Fruit fly (Drosophila melanogaster) whole organism, wandering third instar larva: ENCODE measurements around the gene CG33784.

Experiments used
- Abd-B ChIP-seq: fragments of >200 bp; optimal IDR thresholded peaks from 2 replicates; lab custom pipeline; 2017; ENCODE audit warnings: missing biosample characterization, missing genetic modification characterization
- CG32264 ChIP-seq: fragments of 200-800 bp; sonication (Bioruptor generic); optimal IDR thresholded peaks from 2 replicates; lab custom pipeline; 2016; ENCODE audit warnings: missing biosample characterization, missing genetic modification characterization
- CG9705 ChIP-seq: fragments of 200-800 bp; sonication (Bioruptor generic); optimal IDR thresholded peaks from 2 replicates; lab custom pipeline; 2018; ENCODE audit warnings: missing biosample characterization, mild to moderate bottlenecking, missing genetic modification characterization
- CrebA ChIP-seq: fragments of 200-800 bp; sonication (Bioruptor generic); optimal IDR thresholded peaks from 2 replicates; lab custom pipeline; 2016; ENCODE audit warnings: missing biosample characterization, mild to moderate bottlenecking, missing genetic modification characterization, borderline replicate concordance
- Dfd ChIP-seq: fragments of >200 bp; optimal IDR thresholded peaks from 2 replicates; lab custom pipeline; 2017; ENCODE audit warnings: missing biosample characterization, missing genetic modification characterization
- Dif ChIP-seq: fragments of 200-275, 200-300 bp; sonication (Bioruptor generic); optimal IDR thresholded peaks from 2 replicates; lab custom pipeline; 2018; ENCODE audit warnings: missing biosample characterization, missing genetic modification characterization; ENCODE audit not compliant: partially characterized antibody
- GATAd ChIP-seq: sonication (Bioruptor generic); optimal IDR thresholded peaks from 2 replicates; lab custom pipeline; 2016; ENCODE audit warnings: missing biosample characterization, missing genetic modification characterization
- HLH106 ChIP-seq: fragments of 200-800 bp; optimal IDR thresholded peaks from 3 replicates; lab custom pipeline; 2019; ENCODE audit warnings: missing biosample characterization, mild to moderate bottlenecking, missing genetic modification characterization, moderate library complexity
- Hnf4 ChIP-seq: fragments of 200-800 bp; sonication (Bioruptor generic); optimal IDR thresholded peaks from 2 replicates; lab custom pipeline; 2016; ENCODE audit warnings: missing biosample characterization, mild to moderate bottlenecking, missing genetic modification characterization
- Hr78 ChIP-seq: fragments of >200 bp; optimal IDR thresholded peaks from 2 replicates; lab custom pipeline; 2017; ENCODE audit warnings: missing biosample characterization, missing genetic modification characterization
- Hr83 ChIP-seq: fragments of 200-300 bp; sonication (Bioruptor generic); optimal IDR thresholded peaks from 2 replicates; lab custom pipeline; 2016; ENCODE audit warnings: missing biosample characterization, mild to moderate bottlenecking, missing genetic modification characterization, moderate library complexity; ENCODE audit not compliant: poor library complexity, severe bottlenecking
- Jra ChIP-seq: sonication (Bioruptor generic); optimal IDR thresholded peaks from 2 replicates; lab custom pipeline; 2016; ENCODE audit warnings: missing biosample characterization, missing genetic modification characterization
- Mio ChIP-seq: sonication (Bioruptor generic); optimal IDR thresholded peaks from 2 replicates; lab custom pipeline; 2016; ENCODE audit warnings: missing biosample characterization, missing genetic modification characterization
- Myc ChIP-seq: fragments of >200 bp; optimal IDR thresholded peaks from 2 replicates; lab custom pipeline; 2017
- N ChIP-seq: fragments of >200 bp; optimal IDR thresholded peaks from 2 replicates; lab custom pipeline; 2018; ENCODE audit warnings: missing biosample characterization, missing external identifiers, missing genetic modification characterization
- OdsH ChIP-seq: fragments of 200-800 bp; sonication (Bioruptor generic); optimal IDR thresholded peaks from 2 replicates; lab custom pipeline; 2016; ENCODE audit warnings: missing biosample characterization, mild to moderate bottlenecking, missing genetic modification characterization
- Rel ChIP-seq, 2 experiments: fragments of 200-800 bp; sonication (Bioruptor generic) in 1 of 2; optimal IDR thresholded peaks; 2 replicates in 1 of 2; 3 replicates in 1 of 2; lab custom pipeline; 2016 to 2019; ENCODE audit warnings: mild to moderate bottlenecking in 2 of 2, missing biosample characterization in 2 of 2, missing genetic modification characterization in 2 of 2, moderate library complexity in 1 of 2
- Sp1 ChIP-seq: fragments of 200-800 bp; sonication (Bioruptor generic); optimal IDR thresholded peaks from 3 replicates; lab custom pipeline; 2019; ENCODE audit warnings: missing biosample characterization, mild to moderate bottlenecking, missing genetic modification characterization, moderate library complexity
- Vsx2 ChIP-seq: fragments of 200-300, 225-300 bp; sonication (Bioruptor generic); optimal IDR thresholded peaks from 2 replicates; lab custom pipeline; 2018; ENCODE audit warnings: missing biosample characterization, missing genetic modification characterization; ENCODE audit not compliant: partially characterized antibody
- br ChIP-seq: fragments of 200-800 bp; sonication (Bioruptor generic); optimal IDR thresholded peaks from 2 replicates; lab custom pipeline; 2016; ENCODE audit warnings: missing biosample characterization, missing genetic modification characterization
- brk ChIP-seq: fragments of 200-800 bp; sonication (Bioruptor generic); optimal IDR thresholded peaks from 2 replicates; lab custom pipeline; 2016; ENCODE audit warnings: missing biosample characterization, mild to moderate bottlenecking, missing genetic modification characterization
- dl ChIP-seq, 2 experiments: fragments of 175-275, 200-275 bp in 1 of 2; fragments of 200-275 bp in 1 of 2; sonication (Bioruptor generic); optimal IDR thresholded peaks; lab custom pipeline; 2018; ENCODE audit warnings: mild to moderate bottlenecking in 2 of 2, missing biosample characterization in 2 of 2, missing genetic modification characterization in 2 of 2, moderate library complexity in 2 of 2; ENCODE audit not compliant: partially characterized antibody in 2 of 2, insufficient read depth in 1 of 2
- dmrt93B ChIP-seq: fragments of 200-800 bp; sonication (Bioruptor generic); optimal IDR thresholded peaks from 2 replicates; lab custom pipeline; 2018; ENCODE audit warnings: missing biosample characterization, mild to moderate bottlenecking, missing genetic modification characterization
- dsf ChIP-seq: sonication (Bioruptor generic); optimal IDR thresholded peaks from 2 replicates; lab custom pipeline; 2016; ENCODE audit warnings: missing biosample characterization, missing genetic modification characterization, borderline replicate concordance
- ey ChIP-seq: fragments of 200-800 bp; sonication (Bioruptor generic); optimal IDR thresholded peaks from 2 replicates; lab custom pipeline; 2016; ENCODE audit warnings: missing biosample characterization, missing genetic modification characterization
- foxo ChIP-seq, 2 experiments: fragments of 200-800 bp; sonication (Bioruptor generic); optimal IDR thresholded peaks; 2 replicates in 1 of 2; 3 replicates in 1 of 2; lab custom pipeline; 2016 to 2017; ENCODE audit warnings: missing biosample characterization in 2 of 2, missing genetic modification characterization in 2 of 2
- fru ChIP-seq: fragments of 200-800 bp; sonication (Bioruptor generic); optimal IDR thresholded peaks from 3 replicates; lab custom pipeline; 2016; ENCODE audit warnings: missing biosample characterization, mild to moderate bottlenecking, missing genetic modification characterization
- h ChIP-seq: fragments of 200-800 bp; sonication (Bioruptor generic); optimal IDR thresholded peaks from 3 replicates; lab custom pipeline; 2016; ENCODE audit warnings: missing biosample characterization, mild to moderate bottlenecking, missing genetic modification characterization
- jim ChIP-seq: fragments of 175-275, 200-325 bp; sonication (Bioruptor generic); optimal IDR thresholded peaks from 2 replicates; lab custom pipeline; 2016; ENCODE audit warnings: missing biosample characterization, mild to moderate bottlenecking, missing genetic modification characterization
- lola ChIP-seq: fragments of >200 bp; optimal IDR thresholded peaks from 2 replicates; lab custom pipeline; 2017; ENCODE audit warnings: missing biosample characterization, missing genetic modification characterization
- pan ChIP-seq: fragments of >200 bp; optimal IDR thresholded peaks from 2 replicates; lab custom pipeline; 2017
- psq ChIP-seq: fragments of 200-800 bp; sonication (Bioruptor generic); optimal IDR thresholded peaks from 3 replicates; lab custom pipeline; 2017; ENCODE audit warnings: missing biosample characterization, mild to moderate bottlenecking, missing genetic modification characterization, moderate library complexity
- rgr ChIP-seq: fragments of 200-800 bp; sonication (Bioruptor generic); optimal IDR thresholded peaks from 3 replicates; lab custom pipeline; 2016; ENCODE audit warnings: missing biosample characterization, mild to moderate bottlenecking, missing genetic modification characterization
- sage ChIP-seq: fragments of 200-800 bp; sonication (Bioruptor generic); optimal IDR thresholded peaks from 2 replicates; lab custom pipeline; 2016; ENCODE audit warnings: missing biosample characterization, mild to moderate bottlenecking, missing genetic modification characterization
- sv ChIP-seq: fragments of 200-800 bp; sonication (Bioruptor generic); optimal IDR thresholded peaks from 3 replicates; lab custom pipeline; 2016; ENCODE audit warnings: missing biosample characterization, missing genetic modification characterization
- tai ChIP-seq: sonication (Bioruptor generic); optimal IDR thresholded peaks from 2 replicates; lab custom pipeline; 2016; ENCODE audit warnings: missing biosample characterization, missing genetic modification characterization
- usp ChIP-seq: fragments of >200 bp; optimal IDR thresholded peaks from 2 replicates; lab custom pipeline; 2017; ENCODE audit warnings: missing biosample characterization, missing genetic modification characterization
- woc ChIP-seq: sonication (Bioruptor generic); optimal IDR thresholded peaks from 2 replicates; lab custom pipeline; 2016; ENCODE audit warnings: missing biosample characterization, mild to moderate bottlenecking, missing genetic modification characterization

CG33784 gene

dm6 chr3R:10082549-10083075, 14.9 kb downstream of the CG33784 start (continued):
- TF ChIP-seq Vsx2: no peak
- TF ChIP-seq Dif: peak; percentile 56
- peak; percentile 78 for TF ChIP-seq CG9705
- peak; percentile 78 for TF ChIP-seq dmrt93B (GFP tag; lab: Kevin White, UChicago)
- TF ChIP-seq Hnf4 (GFP tag; lab: Kevin White, UChicago): peak; percentile 84
- TF ChIP-seq Hr83 (GFP tag; lab: Kevin White, UChicago): peak; percentile 39
- peak; percentile 8 to 29 for TF ChIP-seq dl (GFP tag; optimal IDR thresholded peaks at IDR 0.05; lab: Kevin White, UChicago; ENCODE audit: insufficient read depth in 1 of 2, partially characterized antibody in 2 of 2)
- TF ChIP-seq woc: peak; percentile 97

- TF ChIP-seq Dif: peak; percentile 11
- TF ChIP-seq Dfd (GFP tag; lab: Kevin White, UChicago): no peak
- TF ChIP-seq Vsx2: peak; percentile 63
- no peak for TF ChIP-seq woc
Observed at dm6 chr3R:10083077-10083476, 15.4 kb downstream of the CG33784 start.

dm6 chr3R:10084179-10084647, 16.5 kb downstream of the CG33784 start:
- peak; percentile 97 for TF ChIP-seq psq (GFP tag; lab: Kevin White, UChicago)
- peak; percentile 58 for TF ChIP-seq Hr83 (GFP tag; lab: Kevin White, UChicago)
- no peak for TF ChIP-seq rgr (GFP tag; lab: Kevin White, UChicago)
- TF ChIP-seq fru: peak; percentile 70
- TF ChIP-seq CrebA (GFP tag; lab: Kevin White, UChicago): peak; percentile 40
- TF ChIP-seq CG9705: no peak
- TF ChIP-seq dl (GFP tag; optimal IDR thresholded peaks at IDR 0.05; lab: Kevin White, UChicago; ENCODE audit: insufficient read depth in 1 of 2, partially characterized antibody in 2 of 2): peak; percentile 50 to 71
- peak; percentile 76 for TF ChIP-seq Dif

dm6 chr3R:10084914-10085313, 17.2 kb downstream of the CG33784 start:
- TF ChIP-seq CG32264 (GFP tag; lab: Kevin White, UChicago) (peak; percentile 72), lola (GFP tag; lab: Kevin White, UChicago) (no peak), HLH106 (tag; lab: Kevin White, UChicago) (peak; percentile 94), Hnf4 (GFP tag; lab: Kevin White, UChicago) (peak; percentile 88), Dfd (GFP tag; lab: Kevin White, UChicago) (peak; percentile 88), ey (peak; percentile 96), Abd-B (no peak), dl (GFP tag; optimal IDR thresholded peaks at IDR 0.05; lab: Kevin White, UChicago; ENCODE audit: insufficient read depth in 1 of 2, partially characterized antibody in 2 of 2) (no peak), rgr (GFP tag; lab: Kevin White, UChicago) (peak; percentile 96), Sp1 (GFP tag; lab: Kevin White, UChicago) (peak; percentile 91), CrebA (GFP tag; lab: Kevin White, UChicago) (peak; percentile 67), dmrt93B (GFP tag; lab: Kevin White, UChicago) (peak; percentile 90), jim (GFP tag; lab: Kevin White, UChicago) (no peak), Hr83 (GFP tag; lab: Kevin White, UChicago) (peak; percentile 25), CG9705 (peak; percentile 65), Jra (GFP tag; lab: Kevin White, UChicago) (peak; percentile 83), h (GFP tag; lab: Kevin White, UChicago) (peak; percentile 95), sage (GFP tag; lab: Kevin White, UChicago) (peak; percentile 84), Rel (GFP tag; optimal IDR thresholded peaks at IDR 0.05; lab: Kevin White, UChicago) (no peak), Rel (tag; optimal IDR thresholded peaks at IDR 0.05; lab: Kevin White, UChicago) (peak; percentile 64), Myc (lab: Kevin White, UChicago) (no peak), Mio (GFP tag; lab: Kevin White, UChicago) (peak; percentile 80), pan (lab: Kevin White, UChicago) (no peak), OdsH (peak; percentile 95), N (GFP tag; lab: Kevin White, UChicago) (no peak), psq (GFP tag; lab: Kevin White, UChicago) (peak; percentile 89), dsf (GFP tag; lab: Kevin White, UChicago) (peak; percentile 70), usp (GFP tag; lab: Kevin White, UChicago) (no peak), fru (peak; percentile 95), sv (GFP tag; lab: Kevin White, UChicago) (no peak), foxo (GFP tag; optimal IDR thresholded peaks at IDR 0.05; lab: Kevin White, UChicago) (peak; percentile 43 to 97), Vsx2 (no peak), br (GFP tag; lab: Kevin White, UChicago) (peak; percentile 92), Hr78 (no peak), Dif (no peak), brk (peak; percentile 30), tai (GFP tag; lab: Kevin White, UChicago) (peak; percentile 86), GATAd (GFP tag; lab: Kevin White, UChicago) (no peak), woc (peak; percentile 77)
